Fruit fly (Drosophila melanogaster) whole organism, embryonic: ENCODE measurements around the gene FASN2.

Experiments
- Adf1 ChIP-seq: fragments of 200-800 bp; sonication (Bioruptor generic); IDR thresholded peaks from 2 replicates; pipeline ENCODE4 v1.3.6; 2022; ENCODE audit warnings: missing biosample characterization, missing genetic modification characterization
- Bgb ChIP-seq: fragments of 200-800 bp; sonication (Bioruptor generic); IDR thresholded peaks from 2 replicates; pipeline ENCODE4 v1.3.6; 2022; ENCODE audit warnings: missing biosample characterization, missing genetic modification characterization; ENCODE audit not compliant: partially characterized antibody
- C15 ChIP-seq: fragments of 200-800 bp; sonication (Bioruptor generic); IDR thresholded peaks from 3 replicates; pipeline ENCODE4 v1.3.6; 2022; ENCODE audit warnings: missing biosample characterization, missing genetic modification characterization
- CG1024 ChIP-seq: fragments of 200-800 bp; sonication (Bioruptor generic); IDR thresholded peaks from 2 replicates; pipeline ENCODE4 v1.3.6; 2022; ENCODE audit warnings: missing biosample characterization, missing genetic modification characterization
- CG10321 ChIP-seq: fragments of 200-800 bp; sonication (Bioruptor generic); IDR thresholded peaks from 2 replicates; pipeline ENCODE4 v1.3.6; 2022; ENCODE audit warnings: missing biosample characterization, missing genetic modification characterization
- CG10543 ChIP-seq: fragments of 200-800 bp; sonication (Bioruptor generic); optimal IDR thresholded peaks from 3 replicates; lab custom pipeline; 2017; ENCODE audit warnings: missing biosample characterization, mild to moderate bottlenecking, missing genetic modification characterization, moderate library complexity
- CG11398 ChIP-seq: fragments of 200-800 bp; sonication (Bioruptor generic); optimal IDR thresholded peaks from 2 replicates; lab custom pipeline; 2016; ENCODE audit warnings: missing biosample characterization, missing genetic modification characterization
- CG1233 ChIP-seq: fragments of 200-800 bp; sonication (Bioruptor generic); optimal IDR thresholded peaks from 4 replicates; lab custom pipeline; 2018; ENCODE audit warnings: missing biosample characterization, mild to moderate bottlenecking, missing genetic modification characterization
- CG12391 ChIP-seq: fragments of 200-800 bp; sonication (Bioruptor generic); optimal IDR thresholded peaks from 3 replicates; lab custom pipeline; 2018; ENCODE audit warnings: missing biosample characterization, mild to moderate bottlenecking, missing genetic modification characterization, moderate library complexity
- CG18262 ChIP-seq: fragments of 200-800 bp; optimal IDR thresholded peaks from 3 replicates; lab custom pipeline; 2019; ENCODE audit warnings: missing biosample characterization, mild to moderate bottlenecking, missing genetic modification characterization, moderate library complexity
- CG2120 ChIP-seq: fragments of 200-800 bp; sonication (Bioruptor generic); optimal IDR thresholded peaks from 3 replicates; lab custom pipeline; 2016; ENCODE audit warnings: missing biosample characterization, missing genetic modification characterization
- CG42726 ChIP-seq: fragments of 200-800 bp; sonication (Bioruptor generic); IDR thresholded peaks from 2 replicates; pipeline ENCODE4 v1.3.6; 2022; ENCODE audit warnings: missing biosample characterization, missing genetic modification characterization; ENCODE audit not compliant: partially characterized antibody
- CG4282 ChIP-seq: fragments of 200-800 bp; sonication (Bioruptor generic); optimal IDR thresholded peaks from 2 replicates; lab custom pipeline; 2016; ENCODE audit warnings: missing biosample characterization, missing genetic modification characterization
- CG5180 ChIP-seq: fragments of 200-800 bp; sonication (Bioruptor generic); optimal IDR thresholded peaks from 3 replicates; lab custom pipeline; 2017; ENCODE audit warnings: missing biosample characterization, missing genetic modification characterization, mild to moderate bottlenecking, moderate library complexity, missing genetic modification reagents
- CG7372 ChIP-seq: fragments of 200-800 bp; sonication (Bioruptor generic); IDR thresholded peaks from 2 replicates; pipeline ENCODE4 v1.3.6; 2022; ENCODE audit warnings: missing biosample characterization, missing genetic modification characterization
- CG8290 ChIP-seq, 3 experiments: fragments of 200-800 bp; sonication (Bioruptor generic); optimal IDR thresholded peaks; 2 replicates each; lab custom pipeline; 2016 to 2019; ENCODE audit warnings: missing biosample characterization in 3 of 3, missing genetic modification characterization in 3 of 3, mild to moderate bottlenecking in 2 of 3, moderate library complexity in 1 of 3
- CoRest ChIP-seq: fragments of 200-800 bp; sonication (Bioruptor generic); optimal IDR thresholded peaks from 3 replicates; lab custom pipeline; 2018; ENCODE audit warnings: missing biosample characterization, mild to moderate bottlenecking, missing genetic modification characterization, moderate library complexity
- Deaf1 ChIP-seq: fragments of 200-800 bp; optimal IDR thresholded peaks from 3 replicates; lab custom pipeline; 2019; ENCODE audit warnings: missing biosample characterization, mild to moderate bottlenecking, missing genetic modification characterization, moderate library complexity
- Dll ChIP-seq: fragments of 200-800 bp; sonication (Bioruptor generic); IDR thresholded peaks from 4 replicates; pipeline ENCODE4 v1.3.6; 2022; ENCODE audit warnings: missing biosample characterization, missing genetic modification characterization; ENCODE audit not compliant: partially characterized antibody
- E2f2 ChIP-seq: fragments of 200-800 bp; sonication (Bioruptor generic); IDR thresholded peaks from 2 replicates; pipeline ENCODE4 v1.3.6; 2022; ENCODE audit warnings: missing biosample characterization, missing genetic modification characterization
- Fer1 ChIP-seq: fragments of 200-800 bp; sonication (Bioruptor generic); optimal IDR thresholded peaks from 2 replicates; lab custom pipeline; 2017; ENCODE audit warnings: missing biosample characterization, mild to moderate bottlenecking, missing genetic modification characterization
- Hand ChIP-seq: fragments of 200-800 bp; sonication (Bioruptor generic); optimal IDR thresholded peaks from 2 replicates; lab custom pipeline; 2017; ENCODE audit warnings: mild to moderate bottlenecking, missing biosample characterization, missing genetic modification reagents, missing genetic modification characterization
- Hr3 ChIP-seq: fragments of 200-800 bp; sonication (Bioruptor generic); optimal IDR thresholded peaks from 3 replicates; lab custom pipeline; 2016; ENCODE audit warnings: missing biosample characterization, missing genetic modification characterization
- MTF-1 ChIP-seq: fragments of 200-800 bp; sonication (Bioruptor generic); optimal IDR thresholded peaks from 2 replicates; lab custom pipeline; 2018; ENCODE audit warnings: missing biosample characterization, mild to moderate bottlenecking, missing genetic modification characterization, borderline replicate concordance
- NC2α ChIP-seq: fragments of 200-800 bp; sonication (Bioruptor generic); optimal IDR thresholded peaks from 2 replicates; lab custom pipeline; 2016; ENCODE audit warnings: missing biosample characterization, missing genetic modification characterization
- NC2β ChIP-seq: fragments of 200-800 bp; sonication (Bioruptor generic); optimal IDR thresholded peaks from 2 replicates; lab custom pipeline; 2016; ENCODE audit warnings: missing biosample characterization, missing genetic modification characterization
- Opbp ChIP-seq: fragments of 200-800 bp; sonication (Bioruptor generic); IDR thresholded peaks from 3 replicates; pipeline ENCODE4 v1.3.6; 2022; ENCODE audit warnings: missing biosample characterization, missing genetic modification characterization; ENCODE audit not compliant: partially characterized antibody
- Ptx1 ChIP-seq: fragments of 200-800 bp; sonication (Bioruptor generic); IDR thresholded peaks from 2 replicates; pipeline ENCODE4 v1.3.6; 2022; ENCODE audit warnings: missing biosample characterization, missing genetic modification characterization
- Rfx ChIP-seq: fragments of 200-800 bp; sonication (Bioruptor generic); IDR thresholded peaks from 2 replicates; pipeline ENCODE4 v1.3.6; 2022; ENCODE audit warnings: missing biosample characterization, missing genetic modification characterization
- ap ChIP-seq: fragments of 200-800 bp; sonication (Bioruptor generic); IDR thresholded peaks from 2 replicates; pipeline ENCODE4 v1.3.6; 2022; ENCODE audit warnings: missing biosample characterization, missing genetic modification characterization
- ara ChIP-seq: fragments of 200-800 bp; sonication (Bioruptor generic); IDR thresholded peaks from 2 replicates; pipeline ENCODE4 v1.3.6; 2022; ENCODE audit warnings: missing biosample characterization, missing genetic modification characterization
- ase ChIP-seq: fragments of 200-800 bp; sonication (Bioruptor generic); IDR thresholded peaks from 3 replicates; pipeline ENCODE4 v1.3.6; 2022; ENCODE audit warnings: missing biosample characterization, missing genetic modification characterization
- bcd ChIP-seq: fragments of 200-800 bp; sonication (Bioruptor generic); optimal IDR thresholded peaks from 2 replicates; lab custom pipeline; 2017; ENCODE audit warnings: missing biosample characterization, mild to moderate bottlenecking, missing genetic modification characterization
- crp ChIP-seq, 2 experiments: fragments of 200-800 bp; sonication (Bioruptor generic); optimal IDR thresholded peaks; 2 replicates in 1 of 2; 3 replicates in 1 of 2; lab custom pipeline; 2017; ENCODE audit warnings: missing biosample characterization in 2 of 2, missing genetic modification characterization in 2 of 2, mild to moderate bottlenecking in 1 of 2, moderate library complexity in 1 of 2
- dimm ChIP-seq: fragments of 200-800 bp; sonication (Bioruptor generic); IDR thresholded peaks from 2 replicates; pipeline ENCODE4 v1.3.6; 2022; ENCODE audit warnings: missing biosample characterization, missing genetic modification characterization
- exex ChIP-seq: fragments of 200-800 bp; sonication (Bioruptor generic); optimal IDR thresholded peaks from 4 replicates; lab custom pipeline; 2018; ENCODE audit warnings: missing biosample characterization, mild to moderate bottlenecking, missing genetic modification characterization, moderate library complexity
- fru ChIP-seq: fragments of >200 bp; optimal IDR thresholded peaks from 2 replicates; lab custom pipeline; 2017
- gsb ChIP-seq: fragments of 200-800 bp; sonication (Bioruptor generic); IDR thresholded peaks from 2 replicates; pipeline ENCODE4 v1.3.6; 2022; ENCODE audit warnings: missing biosample characterization, missing genetic modification characterization
- hb ChIP-seq: fragments of 200-800 bp; sonication (Bioruptor generic); IDR thresholded peaks from 3 replicates; pipeline ENCODE4 v1.3.6; 2022; ENCODE audit warnings: missing biosample characterization, missing genetic modification characterization; ENCODE audit not compliant: partially characterized antibody
- inv ChIP-seq: fragments of 200-800 bp; sonication (Bioruptor generic); IDR thresholded peaks from 2 replicates; pipeline ENCODE4 v1.3.6; 2022; ENCODE audit warnings: missing biosample characterization, missing genetic modification characterization; ENCODE audit not compliant: partially characterized antibody
- lab ChIP-seq: fragments of 200-800 bp; sonication (Bioruptor generic); optimal IDR thresholded peaks from 3 replicates; lab custom pipeline; 2017; ENCODE audit warnings: missing biosample characterization, missing genetic modification characterization, mild to moderate bottlenecking, moderate library complexity, missing genetic modification reagents
- peb ChIP-seq: fragments of 200-800 bp; sonication (Bioruptor generic); IDR thresholded peaks from 2 replicates; pipeline ENCODE4 v1.3.6; 2022; ENCODE audit warnings: missing biosample characterization, missing genetic modification characterization
- pho ChIP-seq: fragments of 200-800 bp; sonication (Bioruptor generic); optimal IDR thresholded peaks from 2 replicates; lab custom pipeline; 2016; ENCODE audit warnings: missing biosample characterization, missing genetic modification characterization
- pum ChIP-seq: fragments of 200-800 bp; sonication (Bioruptor generic); optimal IDR thresholded peaks from 2 replicates; lab custom pipeline; 2016; ENCODE audit warnings: missing biosample characterization, missing genetic modification characterization
- ranshi ChIP-seq: fragments of 200-800 bp; sonication (Bioruptor generic); IDR thresholded peaks from 2 replicates; pipeline ENCODE4 v1.3.6; 2022; ENCODE audit warnings: missing biosample characterization, missing genetic modification characterization
- sd ChIP-seq: fragments of 200-800 bp; sonication (Bioruptor generic); optimal IDR thresholded peaks from 3 replicates; lab custom pipeline; 2018; ENCODE audit warnings: missing biosample characterization, mild to moderate bottlenecking, missing genetic modification characterization, moderate library complexity
- seq ChIP-seq: fragments of 200-800 bp; sonication (Bioruptor generic); IDR thresholded peaks from 2 replicates; pipeline ENCODE4 v1.3.6; 2022; ENCODE audit warnings: missing biosample characterization, missing genetic modification characterization
- sqz ChIP-seq: fragments of 200-800 bp; sonication (Bioruptor generic); optimal IDR thresholded peaks from 3 replicates; lab custom pipeline; 2018; ENCODE audit warnings: missing biosample characterization, mild to moderate bottlenecking, missing genetic modification characterization
- sug ChIP-seq: fragments of 200-800 bp; optimal IDR thresholded peaks from 2 replicates; lab custom pipeline; 2019; ENCODE audit warnings: missing biosample characterization, mild to moderate bottlenecking, missing genetic modification characterization, moderate library complexity
- tup ChIP-seq: fragments of 200-800 bp; sonication (Bioruptor generic); optimal IDR thresholded peaks from 2 replicates; lab custom pipeline; 2016; ENCODE audit warnings: missing biosample characterization, mild to moderate bottlenecking, missing genetic modification characterization, moderate library complexity

FASN2 gene

DNA sequence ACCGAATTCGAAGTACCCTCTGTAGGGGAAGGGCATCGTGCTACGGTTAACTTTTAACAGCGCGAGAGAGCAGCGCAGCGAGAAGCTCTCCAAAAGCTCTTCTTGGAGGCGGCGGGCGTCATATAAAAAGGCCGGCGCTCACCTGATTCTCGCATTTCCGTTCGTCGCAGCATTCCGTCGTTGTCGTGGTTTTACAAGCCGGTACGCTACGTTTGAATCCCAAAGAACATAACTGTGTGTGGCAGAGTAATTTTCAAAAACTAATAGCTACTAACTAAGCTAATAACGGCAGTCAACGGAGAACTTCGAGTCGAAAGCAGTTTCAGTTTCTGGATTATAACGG, 12.7 kb downstream of the FASN2 start, which contains the start of gene FASN1 (continued):
- TF ChIP-seq Fer1 (GFP tag; lab: Kevin White, UChicago) = peak; percentile 19
- no peak for TF ChIP-seq CoRest (tag; lab: Kevin White, UChicago)
- peak; percentile 11 for TF ChIP-seq Deaf1
- peak; percentile 40 for TF ChIP-seq sug
- no peak for TF ChIP-seq C15 (GFP tag; lab: Robert Waterston, UW)
- TF ChIP-seq peb (GFP tag; lab: Robert Waterston, UW) = 0 out of 2 replicates have a peak, but pooled peaks have one; percentile 21
- peak; percentile 3; the same call in 1 of the 2 replicates for TF ChIP-seq ara
- no peak for TF ChIP-seq bcd (GFP tag; lab: Kevin White, UChicago)
- peak; percentile 69 for TF ChIP-seq CG10543 (GFP tag; lab: Kevin White, UChicago)
- no peak for TF ChIP-seq tup (GFP tag; lab: Kevin White, UChicago)
- TF ChIP-seq ranshi (GFP tag; lab: Robert Waterston, UW) = 0 out of 2 replicates have a peak, but pooled peaks have one; percentile 50
- TF ChIP-seq sd (tag; lab: Kevin White, UChicago) = peak; percentile 39
- no peak for TF ChIP-seq ap (GFP tag; lab: Robert Waterston, UW)
- TF ChIP-seq pho (GFP tag; lab: Kevin White, UChicago) = no peak
- no peak; the same call in 1 of the 2 replicates for TF ChIP-seq E2f2 (GFP tag; lab: Robert Waterston, UW)
- TF ChIP-seq exex (tag; lab: Kevin White, UChicago) = no peak
- TF ChIP-seq NC2β (GFP tag; lab: Kevin White, UChicago) = no peak
- TF ChIP-seq inv = peak; percentile 25; the same call in 1 of the 2 replicates
- 0 out of 3 replicates have a peak, but pooled peaks have one; percentile 49 for TF ChIP-seq hb (GFP tag; lab: Robert Waterston, UW)
- no peak for TF ChIP-seq pum (GFP tag; lab: Kevin White, UChicago)
- peak; percentile 25 for TF ChIP-seq MTF-1
- no peak; the same call in 1 of the 2 replicates for TF ChIP-seq seq
- no peak for TF ChIP-seq crp (GFP tag; optimal IDR thresholded peaks at IDR 0.05; lab: Kevin White, UChicago)
- TF ChIP-seq CG42726 = 0 out of 2 replicates have a peak, but pooled peaks have one; percentile 31
- TF ChIP-seq CG7372 (GFP tag; lab: Robert Waterston, UW) = no peak
- TF ChIP-seq fru (lab: Kevin White, UChicago) = no peak
- peak; percentile 12 for TF ChIP-seq Hand (GFP tag; lab: Kevin White, UChicago)
- TF ChIP-seq Rfx (GFP tag; lab: Robert Waterston, UW) = no peak; the same call in 1 of the 2 replicates
- TF ChIP-seq CG5180 = peak; percentile 23
- peak; percentile 1 for TF ChIP-seq CG4282 (GFP tag; lab: Kevin White, UChicago)
- no peak for TF ChIP-seq Dll (GFP tag; lab: Robert Waterston, UW)
- TF ChIP-seq CG12391 (tag; lab: Kevin White, UChicago) = no peak
- TF ChIP-seq CG1233 (GFP tag; lab: Kevin White, UChicago) = no peak
- TF ChIP-seq CG1024 = no peak
- TF ChIP-seq Adf1 (GFP tag; lab: Robert Waterston, UW) = peak; percentile 37; the same call in 1 of the 2 replicates
- no peak for TF ChIP-seq sqz (GFP tag; lab: Kevin White, UChicago)
- peak; percentile 11 for TF ChIP-seq NC2α (GFP tag; lab: Kevin White, UChicago)
- TF ChIP-seq CG10321 = no peak
- no peak for TF ChIP-seq CG8290 (GFP tag; optimal IDR thresholded peaks at IDR 0.05; lab: Kevin White, UChicago)
- peak in 1 of 2 experiments; percentile 68 for TF ChIP-seq CG8290 (tag; optimal IDR thresholded peaks at IDR 0.05; lab: Kevin White, UChicago)
- TF ChIP-seq CG18262 (tag; lab: Kevin White, UChicago) = peak; percentile 27
- 0 out of 3 replicates have a peak, but pooled peaks have one; percentile 22 for TF ChIP-seq Opbp (GFP tag; lab: Robert Waterston, UW)
- no peak for TF ChIP-seq Ptx1
- no peak for TF ChIP-seq Hr3 (GFP tag; lab: Kevin White, UChicago)
- TF ChIP-seq dimm = no peak
- TF ChIP-seq CG2120 (GFP tag; lab: Kevin White, UChicago) = no peak
- TF ChIP-seq CG11398 = peak; percentile 27
- TF ChIP-seq Bgb (GFP tag; lab: Robert Waterston, UW) = peak; percentile 61; the same call in 1 of the 2 replicates
- TF ChIP-seq lab = peak; percentile 26
- TF ChIP-seq ase (GFP tag; lab: Robert Waterston, UW) = no peak
- TF ChIP-seq gsb (GFP tag; lab: Robert Waterston, UW) = no peak
